Worm (Caenorhabditis elegans): ENCODE results near the gene glt-3.

- no peak for TF ChIP-seq tlf-1 (GFP tag; optimal IDR thresholded peaks at IDR 0.05)
- no peak for TF ChIP-seq B0035.1 (tag; optimal IDR thresholded peaks at IDR 0.05)
- no peak for TF ChIP-seq Y56A3A.18 (GFP tag; IDR thresholded peaks at IDR 0.05)
These were observed 45.6 kb upstream of the glt-3 start, which contains the start of gene W01B6.8 for ce11 chrIV:10084323-10084959.
